Worm (Caenorhabditis elegans) whole organism, young adult: Measurements from ENCODE around the gene str-74.

Experiments
- B0019.2 ChIP-seq: fragments of 200-800 bp; sonication (Bioruptor generic); conservative IDR thresholded peaks from 2 replicates; pipeline ENCODE4 v1.3.6; 2022; ENCODE audit warnings: missing genetic modification reagents, missing genetic modification characterization, missing compliant biosample characterization
- F39B2.1 ChIP-seq: fragments of 200-800 bp; sonication (Bioruptor generic); IDR thresholded peaks from 2 replicates; pipeline ENCODE4 v1.3.6; 2022; ENCODE audit warnings: missing genetic modification reagents, missing genetic modification characterization, missing compliant biosample characterization
- K11D2.4 ChIP-seq: fragments of 200-800 bp; sonication (Bioruptor generic); IDR thresholded peaks from 2 replicates; pipeline ENCODE4 v1.3.6; 2022; ENCODE audit warnings: missing genetic modification reagents, missing genetic modification characterization, missing compliant biosample characterization
- Y79H2A.3 ChIP-seq: fragments of 200-800 bp; sonication (Bioruptor generic); conservative IDR thresholded peaks from 2 replicates; pipeline ENCODE4 v1.3.6; 2022; ENCODE audit warnings: missing genetic modification reagents, missing genetic modification characterization, missing compliant biosample characterization
- ZK185.1 ChIP-seq: sonication (generic microtip); optimal IDR thresholded peaks from 2 replicates; lab custom pipeline; 2016; ENCODE audit warnings: mild to moderate bottlenecking, missing genetic modification characterization, missing compliant biosample characterization; ENCODE audit not compliant: poor library complexity, severe bottlenecking
- akir-1 ChIP-seq: fragments of 200-800 bp; sonication (Bioruptor generic); optimal IDR thresholded peaks from 2 replicates; lab custom pipeline; 2018; ENCODE audit warnings: mild to moderate bottlenecking, missing genetic modification characterization, moderate library complexity, missing compliant biosample characterization
- athp-1 ChIP-seq: sonication (generic microtip); optimal IDR thresholded peaks from 2 replicates; lab custom pipeline; 2017; ENCODE audit warnings: mild to moderate bottlenecking, missing genetic modification characterization, missing compliant biosample characterization
- bed-2 ChIP-seq: fragments of 200-800 bp; sonication (Bioruptor generic); IDR thresholded peaks from 2 replicates; pipeline ENCODE4 v1.3.6; 2022; ENCODE audit warnings: missing genetic modification reagents, missing genetic modification characterization, missing compliant biosample characterization
- ccch-3 ChIP-seq: fragments of 200-800 bp; sonication (Bioruptor generic); optimal IDR thresholded peaks from 2 replicates; lab custom pipeline; 2018; ENCODE audit warnings: mild to moderate bottlenecking, missing genetic modification characterization, missing compliant biosample characterization
- cebp-1 ChIP-seq, 2 experiments: fragments of 200-800 bp in 1 of 2; sonication (Bioruptor generic) in 1 of 2; sonication (generic microtip) in 1 of 2; IDR thresholded peaks in 1 of 2; optimal IDR thresholded peaks in 1 of 2; 2 replicates each; pipeline versions ENCODE4 v1.3.6 to Lab custom; 2017 to 2022; ENCODE audit warnings: missing compliant biosample characterization in 2 of 2, missing genetic modification characterization in 2 of 2, mild to moderate bottlenecking in 1 of 2, missing genetic modification reagents in 1 of 2, moderate library complexity in 1 of 2
- ceh-40 ChIP-seq: fragments of 200-800 bp; sonication (Bioruptor generic); IDR thresholded peaks from 2 replicates; pipeline ENCODE4 v1.3.6; 2022; ENCODE audit warnings: missing genetic modification characterization, missing compliant biosample characterization
- die-1 ChIP-seq: sonication (generic microtip); optimal IDR thresholded peaks from 2 replicates; lab custom pipeline; 2016; ENCODE audit warnings: missing genotype, mild to moderate bottlenecking, missing genetic modification characterization, missing compliant biosample characterization
- efl-1 ChIP-seq: fragments of 150-350 bp; optimal IDR thresholded peaks from 2 replicates; lab custom pipeline; 2014; ENCODE audit warnings: missing biosample characterization, missing genetic modification reagents, missing genetic modification characterization
- ets-4 ChIP-seq: fragments of 200-800 bp; sonication (Bioruptor generic); optimal IDR thresholded peaks from 2 replicates; lab custom pipeline; 2018; ENCODE audit warnings: mild to moderate bottlenecking, missing genetic modification characterization, missing compliant biosample characterization
- lag-1 ChIP-seq: fragments of 200-800 bp; sonication (Bioruptor generic); IDR thresholded peaks from 2 replicates; pipeline ENCODE4 v1.3.6; 2022; ENCODE audit warnings: missing genetic modification reagents, missing genetic modification characterization, missing compliant biosample characterization
- let-607 ChIP-seq, 2 experiments: fragments of 200-800 bp in 1 of 2; sonication (Bioruptor generic) in 1 of 2; sonication (generic microtip) in 1 of 2; optimal IDR thresholded peaks; 2 replicates each; lab custom pipeline; 2016 to 2018; ENCODE audit warnings: mild to moderate bottlenecking in 2 of 2, missing compliant biosample characterization in 2 of 2, missing genetic modification characterization in 2 of 2, moderate library complexity in 2 of 2, missing genotype in 1 of 2
- lin-40 ChIP-seq: sonication (generic microtip); optimal IDR thresholded peaks from 2 replicates; lab custom pipeline; 2016; ENCODE audit warnings: missing genetic modification characterization, mild to moderate bottlenecking, missing compliant biosample characterization, missing genotype, missing genetic modification reagents
- lin-54 ChIP-seq: fragments of 200-800 bp; sonication (Bioruptor generic); optimal IDR thresholded peaks from 2 replicates; lab custom pipeline; 2018; ENCODE audit warnings: mild to moderate bottlenecking, missing genetic modification characterization, missing compliant biosample characterization
- lir-1 ChIP-seq: fragments of 200-800 bp; sonication (Bioruptor generic); conservative IDR thresholded peaks from 2 replicates; pipeline ENCODE4 v1.3.6; 2022; ENCODE audit warnings: missing genetic modification reagents, missing genetic modification characterization, missing compliant biosample characterization
- madf-6 ChIP-seq: fragments of 200-800 bp; sonication (Bioruptor generic); IDR thresholded peaks from 2 replicates; pipeline ENCODE4 v1.3.6; 2022; ENCODE audit warnings: missing genetic modification reagents, missing genetic modification characterization, missing compliant biosample characterization
- mxl-1 ChIP-seq: sonication (generic microtip); optimal IDR thresholded peaks from 2 replicates; lab custom pipeline; 2016; ENCODE audit warnings: missing genetic modification characterization, missing compliant biosample characterization
- nhr-179 ChIP-seq: sonication (generic microtip); optimal IDR thresholded peaks from 2 replicates; lab custom pipeline; 2016; ENCODE audit warnings: mild to moderate bottlenecking, missing genetic modification characterization, missing compliant biosample characterization
- nhr-80 ChIP-seq: sonication (generic microtip); optimal IDR thresholded peaks from 2 replicates; lab custom pipeline; 2016; ENCODE audit warnings: missing genetic modification characterization, missing compliant biosample characterization
- pbrm-1 ChIP-seq: fragments of 200-800 bp; sonication (Bioruptor generic); IDR thresholded peaks from 2 replicates; pipeline ENCODE4 v1.3.6; 2022; ENCODE audit warnings: missing genetic modification reagents, missing genetic modification characterization, missing compliant biosample characterization
- rcor-1 ChIP-seq: fragments of 200-800 bp; sonication (Bioruptor generic); IDR thresholded peaks from 2 replicates; pipeline ENCODE4 v1.3.6; 2022; ENCODE audit warnings: missing genetic modification reagents, missing genetic modification characterization, missing compliant biosample characterization
- rec-8 ChIP-seq, 2 experiments: sonication (generic microtip); optimal IDR thresholded peaks; 2 replicates each; lab custom pipeline; 2016; ENCODE audit warnings: mild to moderate bottlenecking in 2 of 2, missing genetic modification characterization in 2 of 2, missing genetic modification reagents in 2 of 2, missing genotype in 2 of 2, missing biosample characterization in 1 of 2, missing compliant biosample characterization in 1 of 2, moderate library complexity in 1 of 2
- sdz-38 ChIP-seq: sonication (generic microtip); optimal IDR thresholded peaks from 2 replicates; lab custom pipeline; 2016; ENCODE audit warnings: missing genotype, missing genetic modification characterization, missing compliant biosample characterization
- sptf-2 ChIP-seq: fragments of 200-800 bp; sonication (Bioruptor generic); optimal IDR thresholded peaks from 2 replicates; lab custom pipeline; 2018; ENCODE audit warnings: mild to moderate bottlenecking, missing genetic modification characterization, missing compliant biosample characterization
- unc-62 ChIP-seq: fragments of 150-350 bp; optimal IDR thresholded peaks from 2 replicates; lab custom pipeline; 2014; ENCODE audit warnings: missing biosample characterization, missing genetic modification reagents, missing genetic modification characterization
- ztf-18 ChIP-seq: sonication (generic microtip); optimal IDR thresholded peaks from 2 replicates; lab custom pipeline; 2016; ENCODE audit warnings: missing genotype, mild to moderate bottlenecking, missing genetic modification characterization, missing compliant biosample characterization
- ztf-22 ChIP-seq: fragments of 200-800 bp; sonication (Bioruptor generic); optimal IDR thresholded peaks from 2 replicates; lab custom pipeline; 2018; ENCODE audit warnings: mild to moderate bottlenecking, missing genetic modification characterization, moderate library complexity, missing compliant biosample characterization
- ztf-25 ChIP-seq: fragments of 200-800 bp; sonication (Bioruptor generic); IDR thresholded peaks from 2 replicates; pipeline ENCODE4 v1.3.6; 2022; ENCODE audit warnings: missing genetic modification reagents, missing genetic modification characterization, missing compliant biosample characterization
- ztf-6 ChIP-seq: fragments of 200-800 bp; sonication (Bioruptor generic); IDR thresholded peaks from 2 replicates; pipeline ENCODE4 v1.3.6; 2022; ENCODE audit warnings: missing genetic modification reagents, missing genetic modification characterization, missing compliant biosample characterization

str-74 gene

ce11 chrX:10245617-10246016, 4.8 kb upstream of the str-74 start:
- no peak for TF ChIP-seq ztf-22 (GFP tag; lab: Kevin White, UChicago)
- no peak for TF ChIP-seq ZK185.1 (tag; lab: Kevin White, UChicago)
- no peak for TF ChIP-seq lir-1 (GFP tag; lab: Robert Waterston, UW)
- no peak for TF ChIP-seq efl-1 (GFP tag; lab: Kevin White, UChicago)
- TF ChIP-seq rcor-1 (GFP tag; lab: Robert Waterston, UW): no peak
- TF ChIP-seq akir-1 (GFP tag; lab: Kevin White, UChicago): no peak
- TF ChIP-seq nhr-179 (tag; lab: Kevin White, UChicago): no peak

- TF ChIP-seq nhr-80 (tag; lab: Kevin White, UChicago) (no peak), ceh-40 (GFP tag; lab: Robert Waterston, UW) (no peak), mxl-1 (tag; lab: Kevin White, UChicago) (no peak), ets-4 (GFP tag; lab: Kevin White, UChicago) (no peak), lin-54 (no peak), ztf-18 (tag; lab: Kevin White, UChicago) (no peak), akir-1 (GFP tag; lab: Kevin White, UChicago) (no peak), unc-62 (GFP tag; lab: Kevin White, UChicago) (no peak), lag-1 (GFP tag; lab: Robert Waterston, UW) (no peak), B0019.2 (GFP tag; lab: Robert Waterston, UW) (no peak), pbrm-1 (GFP tag; lab: Robert Waterston, UW) (no peak), sptf-2 (GFP tag; lab: Kevin White, UChicago) (no peak), let-607 (tag; optimal IDR thresholded peaks at IDR 0.05; lab: Kevin White, UChicago) (no peak), die-1 (tag; lab: Kevin White, UChicago) (no peak), sdz-38 (tag; lab: Kevin White, UChicago) (no peak), ztf-6 (GFP tag; lab: Robert Waterston, UW) (no peak), bed-2 (GFP tag; lab: Robert Waterston, UW) (no peak)
Measured at ce11 chrX:10238146-10238749, 2.6 kb downstream of the str-74 start.

ce11 chrX:10236844-10237243, 4.0 kb downstream of the str-74 start, which contains the start of gene zipt-13:
zipt-13 (minus strand) TSS chrX:10236944.
- peak; percentile 16 for TF ChIP-seq lin-40 (tag; lab: Kevin White, UChicago)
- no peak for TF ChIP-seq madf-6 (GFP tag; lab: Robert Waterston, UW)
- TF ChIP-seq, all 124 proteins: peak for 1

ce11 chrX:10232395-10232794, 8.4 kb downstream of the str-74 start:
- TF ChIP-seq athp-1 (tag; lab: Kevin White, UChicago) (no peak), K11D2.4 (GFP tag; lab: Robert Waterston, UW) (no peak), ztf-25 (GFP tag; lab: Robert Waterston, UW) (no peak), rec-8 (tag; optimal IDR thresholded peaks at IDR 0.05; lab: Kevin White, UChicago) (no peak), ccch-3 (GFP tag; lab: Kevin White, UChicago) (no peak), cebp-1 (GFP tag; IDR thresholded peaks at IDR 0.05; lab: Robert Waterston, UW) (no peak), cebp-1 (tag; optimal IDR thresholded peaks at IDR 0.05; lab: Kevin White, UChicago) (no peak), F39B2.1 (GFP tag; lab: Robert Waterston, UW) (no peak), Y79H2A.3 (GFP tag; lab: Robert Waterston, UW) (no peak), unc-62 (GFP tag; lab: Kevin White, UChicago) (no peak)
- TF ChIP-seq, all 124 proteins: peak for 0
